Worm (Caenorhabditis elegans) whole organism, mixed stage, embryonic: ENCODE measurements around the gene snr-4.

ENCODE experiments used
- M03D4.4 ChIP-seq: sonication (generic microtip); optimal IDR thresholded peaks from 2 replicates; lab custom pipeline; 2017; ENCODE audit warnings: mild to moderate bottlenecking, missing genetic modification characterization, missing compliant biosample characterization
- bed-3 ChIP-seq: fragments of 200-800 bp; sonication (Bioruptor generic); optimal IDR thresholded peaks from 3 replicates; lab custom pipeline; 2018; ENCODE audit warnings: mild to moderate bottlenecking, missing genetic modification characterization, moderate library complexity, missing compliant biosample characterization
- blmp-1 ChIP-seq: fragments of 150-350 bp; optimal IDR thresholded peaks from 2 replicates; lab custom pipeline; 2014; ENCODE audit warnings: missing biosample characterization, missing genetic modification characterization
- ceh-39 ChIP-seq: fragments of 150-350 bp; optimal IDR thresholded peaks from 2 replicates; lab custom pipeline; 2014; ENCODE audit warnings: missing biosample characterization, missing genetic modification characterization
- ceh-43 ChIP-seq: fragments of 200-800 bp; sonication (Bioruptor generic); optimal IDR thresholded peaks from 2 replicates; lab custom pipeline; 2018; ENCODE audit warnings: mild to moderate bottlenecking, missing genetic modification characterization, moderate library complexity, missing compliant biosample characterization
- ceh-83 ChIP-seq: fragments of 200-800 bp; sonication (Bioruptor generic); optimal IDR thresholded peaks from 2 replicates; lab custom pipeline; 2018; ENCODE audit warnings: mild to moderate bottlenecking, missing genetic modification characterization, missing compliant biosample characterization
- ces-1 ChIP-seq: fragments of 150-350 bp; optimal IDR thresholded peaks from 2 replicates; lab custom pipeline; 2014; ENCODE audit warnings: missing biosample characterization, missing genetic modification reagents, missing genetic modification characterization
- cnd-1 ChIP-seq: fragments of 200-800 bp; sonication (Bioruptor generic); optimal IDR thresholded peaks from 2 replicates; lab custom pipeline; 2018; ENCODE audit warnings: mild to moderate bottlenecking, missing genetic modification characterization, missing compliant biosample characterization
- drap-1 ChIP-seq: fragments of 200-800 bp; sonication (Bioruptor generic); optimal IDR thresholded peaks from 3 replicates; lab custom pipeline; 2018; ENCODE audit warnings: mild to moderate bottlenecking, missing genetic modification characterization, missing compliant biosample characterization
- elt-1 ChIP-seq: sonication (generic microtip); optimal IDR thresholded peaks from 2 replicates; lab custom pipeline; 2017; ENCODE audit warnings: missing genetic modification characterization, mild to moderate bottlenecking, missing compliant biosample characterization, antibody characterized with exemption, moderate library complexity, borderline replicate concordance; ENCODE audit not compliant: insufficient read depth
- elt-3 ChIP-seq: fragments of 150-350 bp; optimal IDR thresholded peaks from 2 replicates; lab custom pipeline; 2014; ENCODE audit warnings: missing biosample characterization, missing genetic modification characterization
- flh-1 ChIP-seq: fragments of 200-800 bp; sonication (Bioruptor generic); optimal IDR thresholded peaks from 2 replicates; lab custom pipeline; 2018; ENCODE audit warnings: mild to moderate bottlenecking, missing genetic modification characterization, moderate library complexity, missing compliant biosample characterization
- ham-2 ChIP-seq: fragments of 200-800 bp; sonication (Bioruptor generic); optimal IDR thresholded peaks from 2 replicates; lab custom pipeline; 2018; ENCODE audit warnings: mild to moderate bottlenecking, missing genetic modification characterization, missing compliant biosample characterization
- hlh-1 ChIP-seq: fragments of 150-350 bp; optimal IDR thresholded peaks from 2 replicates; lab custom pipeline; 2014; ENCODE audit warnings: missing biosample characterization, missing genetic modification reagents, missing genetic modification characterization
- lin-13 ChIP-seq: fragments of 150-350 bp; optimal IDR thresholded peaks from 2 replicates; lab custom pipeline; 2014; ENCODE audit warnings: missing biosample characterization, missing genetic modification characterization
- lin-32 ChIP-seq: fragments of 200-800 bp; sonication (Bioruptor generic); optimal IDR thresholded peaks from 2 replicates; lab custom pipeline; 2018; ENCODE audit warnings: mild to moderate bottlenecking, missing genetic modification characterization, missing compliant biosample characterization
- lsy-2 ChIP-seq: fragments of 150-350 bp; optimal IDR thresholded peaks from 2 replicates; lab custom pipeline; 2014; ENCODE audit warnings: missing biosample characterization, missing genetic modification characterization
- mab-5 ChIP-seq: fragments of 150-350 bp; optimal IDR thresholded peaks from 2 replicates; lab custom pipeline; 2014; ENCODE audit warnings: missing biosample characterization, missing genetic modification characterization
- mep-1 ChIP-seq: fragments of 150-350 bp; optimal IDR thresholded peaks from 2 replicates; lab custom pipeline; 2017; ENCODE audit warnings: missing biosample characterization, missing genetic modification reagents, missing genetic modification characterization, inconsistent platforms
- mls-2 ChIP-seq: sonication (generic microtip); optimal IDR thresholded peaks from 2 replicates; lab custom pipeline; 2016; ENCODE audit warnings: mild to moderate bottlenecking, missing genetic modification characterization, moderate library complexity, missing compliant biosample characterization
- nhr-12 ChIP-seq: fragments of 150-350 bp; optimal IDR thresholded peaks from 2 replicates; lab custom pipeline; 2014; ENCODE audit warnings: missing biosample characterization, missing genetic modification characterization
- nhr-2 ChIP-seq: fragments of 150-350 bp; optimal IDR thresholded peaks from 2 replicates; lab custom pipeline; 2014; ENCODE audit warnings: missing biosample characterization, missing genetic modification characterization
- nhr-237 ChIP-seq: fragments of 150-350 bp; optimal IDR thresholded peaks from 2 replicates; lab custom pipeline; 2014; ENCODE audit warnings: missing biosample characterization, missing genetic modification characterization
- nhr-28 ChIP-seq: fragments of 150-350 bp; optimal IDR thresholded peaks from 2 replicates; lab custom pipeline; 2014; ENCODE audit warnings: missing biosample characterization, missing genetic modification characterization
- nhr-76 ChIP-seq: sonication (generic microtip); optimal IDR thresholded peaks from 2 replicates; lab custom pipeline; 2017; ENCODE audit warnings: missing biosample characterization, missing genetic modification characterization
- pha-4 ChIP-seq: fragments of 150-350 bp; optimal IDR thresholded peaks from 2 replicates; lab custom pipeline; 2018; ENCODE audit warnings: missing biosample characterization, missing genetic modification reagents, missing genetic modification characterization
- sem-2 ChIP-seq: fragments of 200-800 bp; sonication (Bioruptor generic); optimal IDR thresholded peaks from 2 replicates; lab custom pipeline; 2018; ENCODE audit warnings: mild to moderate bottlenecking, missing genetic modification characterization, missing compliant biosample characterization
- snpc-4 ChIP-seq: fragments of 150-350 bp; optimal IDR thresholded peaks from 2 replicates; lab custom pipeline; 2014; ENCODE audit warnings: missing biosample characterization, missing genetic modification characterization
- sptf-1 ChIP-seq: sonication (generic microtip); optimal IDR thresholded peaks from 2 replicates; lab custom pipeline; 2017; ENCODE audit warnings: mild to moderate bottlenecking, missing genetic modification characterization, moderate library complexity, missing compliant biosample characterization
- tbx-8 ChIP-seq: fragments of 200-800 bp; sonication (Bioruptor generic); optimal IDR thresholded peaks from 2 replicates; lab custom pipeline; 2018; ENCODE audit warnings: mild to moderate bottlenecking, missing genetic modification characterization, moderate library complexity, missing compliant biosample characterization
- unc-120 ChIP-seq: sonication (generic microtip); optimal IDR thresholded peaks from 2 replicates; lab custom pipeline; 2017; ENCODE audit warnings: missing genetic modification characterization, missing compliant biosample characterization; ENCODE audit not compliant: poor library complexity, severe bottlenecking
- unc-39 ChIP-seq: fragments of 150-350 bp; optimal IDR thresholded peaks from 2 replicates; lab custom pipeline; 2014; ENCODE audit warnings: missing biosample characterization, missing genetic modification characterization
- unc-62 ChIP-seq: fragments of 150-350 bp; optimal IDR thresholded peaks from 2 replicates; lab custom pipeline; 2014; ENCODE audit warnings: missing biosample characterization, missing genetic modification reagents, missing genetic modification characterization
- zip-8 ChIP-seq: fragments of 150-350 bp; optimal IDR thresholded peaks from 2 replicates; lab custom pipeline; 2014; ENCODE audit warnings: missing biosample characterization, missing genetic modification characterization
- ztf-11 ChIP-seq: fragments of 150-350 bp; optimal IDR thresholded peaks from 2 replicates; lab custom pipeline; 2014; ENCODE audit warnings: missing biosample characterization, missing genetic modification characterization

The snr-4 gene

ce11 chrV:12001747-12002456, 22.4 kb upstream of the snr-4 start, which contains the start of gene gcy-33:
gcy-33 (minus strand) TSS chrV:12001797.
- TF ChIP-seq nhr-237 (tag; lab: Kevin White, UChicago), result peak; percentile 72
- TF ChIP-seq unc-120 (tag; lab: Kevin White, UChicago), result peak; percentile 90
- TF ChIP-seq mls-2 (tag; lab: Kevin White, UChicago), result peak; percentile 99
- TF ChIP-seq ces-1 (GFP tag; lab: Kevin White, UChicago), result peak; percentile 71
- TF ChIP-seq blmp-1 (tag; lab: Kevin White, UChicago), result peak; percentile 62
- TF ChIP-seq cnd-1 (tag; lab: Kevin White, UChicago), result peak; percentile 98
- peak; percentile 59 for TF ChIP-seq nhr-28 (tag; lab: Kevin White, UChicago)
- TF ChIP-seq sem-2, result peak; percentile 95
- TF ChIP-seq lin-32 (GFP tag; lab: Kevin White, UChicago), result peak; percentile 95
- no peak for TF ChIP-seq nhr-2 (tag; lab: Kevin White, UChicago)
- peak; percentile 11 for TF ChIP-seq elt-3 (tag; lab: Kevin White, UChicago)
- TF ChIP-seq pha-4, result peak; percentile 74
- TF ChIP-seq lin-13, result peak; percentile 78
- TF ChIP-seq M03D4.4, result peak; percentile 97
- peak; percentile 98 for TF ChIP-seq drap-1
- TF ChIP-seq zip-8 (tag; lab: Kevin White, UChicago), result no peak
- TF ChIP-seq ztf-11 (tag; lab: Kevin White, UChicago), result peak; percentile 64
- no peak for TF ChIP-seq nhr-76
- peak; percentile 72 for TF ChIP-seq unc-62 (GFP tag; lab: Kevin White, UChicago)
- TF ChIP-seq mep-1 (tag; lab: Kevin White, UChicago), result peak; percentile 83
- peak; percentile 83 for TF ChIP-seq nhr-12 (tag; lab: Kevin White, UChicago)
- TF ChIP-seq ceh-83 (GFP tag; lab: Kevin White, UChicago), result peak; percentile 96
- TF ChIP-seq ceh-39, result peak; percentile 64
- TF ChIP-seq ham-2, result peak; percentile 97
- TF ChIP-seq elt-1, result peak; percentile 10
- TF ChIP-seq unc-39, result peak; percentile 55
- TF ChIP-seq snpc-4, result no peak
- TF ChIP-seq mab-5 (tag; lab: Kevin White, UChicago), result no peak
- TF ChIP-seq hlh-1 (tag; lab: Kevin White, UChicago), result peak; percentile 16
- peak; percentile 85 for TF ChIP-seq flh-1 (GFP tag; lab: Kevin White, UChicago)
- peak; percentile 87 for TF ChIP-seq bed-3 (GFP tag; lab: Kevin White, UChicago)
- TF ChIP-seq tbx-8 (GFP tag; lab: Kevin White, UChicago), result peak; percentile 87
- TF ChIP-seq ceh-43 (GFP tag; lab: Kevin White, UChicago), result peak; percentile 93
- peak; percentile 98 for TF ChIP-seq sptf-1
- TF ChIP-seq lsy-2 (tag; lab: Kevin White, UChicago), result peak; percentile 46
- TF ChIP-seq, all 35 proteins: peak for 30

DNA sequence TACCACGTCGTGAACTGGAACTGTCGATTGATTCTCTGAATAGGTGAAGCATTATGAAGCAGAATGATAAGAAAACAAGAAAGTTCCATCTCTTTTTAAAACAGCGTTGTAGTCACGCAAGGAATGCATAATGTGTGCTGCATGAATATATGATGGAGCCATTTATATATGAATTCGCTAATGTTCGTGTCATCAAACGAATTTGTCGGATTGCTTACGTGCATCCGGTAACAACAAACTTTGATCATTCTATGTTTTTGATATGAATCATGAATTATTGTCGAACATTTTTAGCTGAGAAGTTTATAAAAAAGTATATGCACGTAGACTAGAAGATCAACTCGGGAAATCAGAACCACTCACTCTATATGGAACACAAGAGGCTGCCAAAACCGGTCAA, 17.9 kb upstream of the snr-4 start:
- TF ChIP-seq sem-2 (no peak), lin-13 (no peak), unc-62 (GFP tag; lab: Kevin White, UChicago) (no peak), unc-120 (tag; lab: Kevin White, UChicago) (no peak), ceh-43 (GFP tag; lab: Kevin White, UChicago) (no peak), sptf-1 (no peak), tbx-8 (GFP tag; lab: Kevin White, UChicago) (no peak), snpc-4 (no peak), mep-1 (tag; lab: Kevin White, UChicago) (no peak), lsy-2 (tag; lab: Kevin White, UChicago) (no peak), drap-1 (no peak)

- TF ChIP-seq unc-120 (tag; lab: Kevin White, UChicago) (no peak), blmp-1 (tag; lab: Kevin White, UChicago) (no peak), ces-1 (GFP tag; lab: Kevin White, UChicago) (no peak), nhr-2 (tag; lab: Kevin White, UChicago) (no peak), lin-13 (no peak), unc-62 (GFP tag; lab: Kevin White, UChicago) (no peak), mep-1 (tag; lab: Kevin White, UChicago) (no peak), unc-39 (no peak), ceh-39 (no peak), sptf-1 (no peak), nhr-12 (tag; lab: Kevin White, UChicago) (no peak), pha-4 (no peak), lsy-2 (tag; lab: Kevin White, UChicago) (no peak), ceh-83 (GFP tag; lab: Kevin White, UChicago) (no peak)
Observed at ce11 chrV:11995862-11996261, 16.3 kb upstream of the snr-4 start, which contains the start of gene C52E4.12. C52E4.12 (plus strand) TSS chrV:11996162.
